Worm (Caenorhabditis elegans) whole organism, L4/young adult: ENCODE data around the gene Y17G9B.11.

Source experiments
- W03F9.2 ChIP-seq: fragments of 150-350 bp; optimal IDR thresholded peaks from 2 replicates; lab custom pipeline; 2014; ENCODE audit warnings: missing biosample characterization, missing genetic modification characterization
- dao-5 ChIP-seq: sonication (generic microtip); optimal IDR thresholded peaks from 2 replicates; lab custom pipeline; 2016; ENCODE audit warnings: missing genotype, missing genetic modification characterization, moderate library complexity, missing compliant biosample characterization
- him-1 ChIP-seq: sonication (generic microtip); optimal IDR thresholded peaks from 2 replicates; lab custom pipeline; 2016; ENCODE audit warnings: missing genotype, missing genetic modification reagents, missing genetic modification characterization, missing compliant biosample characterization

- TF ChIP-seq him-1 (no peak), dao-5 (tag; lab: Kevin White, UChicago) (no peak), W03F9.2 (peak; percentile 9)
These were observed 42.7 kb downstream of the Y17G9B.11 start, which contains the start of gene eor-1 for ce11 chrIV:4799114-4799513.
